Worm (Caenorhabditis elegans) whole organism, mixed stage, embryonic: ENCODE measurements around the gene Y53G8AR.8.

ENCODE experiments used
- M03D4.4 ChIP-seq: sonication (generic microtip); optimal IDR thresholded peaks from 2 replicates; lab custom pipeline; 2017; ENCODE audit warnings: mild to moderate bottlenecking, missing genetic modification characterization, missing compliant biosample characterization
- bed-3 ChIP-seq: fragments of 200-800 bp; sonication (Bioruptor generic); optimal IDR thresholded peaks from 3 replicates; lab custom pipeline; 2018; ENCODE audit warnings: mild to moderate bottlenecking, missing genetic modification characterization, moderate library complexity, missing compliant biosample characterization
- blmp-1 ChIP-seq: fragments of 150-350 bp; optimal IDR thresholded peaks from 2 replicates; lab custom pipeline; 2014; ENCODE audit warnings: missing biosample characterization, missing genetic modification characterization
- ceh-39 ChIP-seq: fragments of 150-350 bp; optimal IDR thresholded peaks from 2 replicates; lab custom pipeline; 2014; ENCODE audit warnings: missing biosample characterization, missing genetic modification characterization
- ceh-43 ChIP-seq: fragments of 200-800 bp; sonication (Bioruptor generic); optimal IDR thresholded peaks from 2 replicates; lab custom pipeline; 2018; ENCODE audit warnings: mild to moderate bottlenecking, missing genetic modification characterization, moderate library complexity, missing compliant biosample characterization
- ceh-83 ChIP-seq: fragments of 200-800 bp; sonication (Bioruptor generic); optimal IDR thresholded peaks from 2 replicates; lab custom pipeline; 2018; ENCODE audit warnings: mild to moderate bottlenecking, missing genetic modification characterization, missing compliant biosample characterization
- ces-1 ChIP-seq: fragments of 150-350 bp; optimal IDR thresholded peaks from 2 replicates; lab custom pipeline; 2014; ENCODE audit warnings: missing biosample characterization, missing genetic modification reagents, missing genetic modification characterization
- cnd-1 ChIP-seq: fragments of 200-800 bp; sonication (Bioruptor generic); optimal IDR thresholded peaks from 2 replicates; lab custom pipeline; 2018; ENCODE audit warnings: mild to moderate bottlenecking, missing genetic modification characterization, missing compliant biosample characterization
- drap-1 ChIP-seq: fragments of 200-800 bp; sonication (Bioruptor generic); optimal IDR thresholded peaks from 3 replicates; lab custom pipeline; 2018; ENCODE audit warnings: mild to moderate bottlenecking, missing genetic modification characterization, missing compliant biosample characterization
- elt-1 ChIP-seq: sonication (generic microtip); optimal IDR thresholded peaks from 2 replicates; lab custom pipeline; 2017; ENCODE audit warnings: missing genetic modification characterization, mild to moderate bottlenecking, missing compliant biosample characterization, antibody characterized with exemption, moderate library complexity, borderline replicate concordance; ENCODE audit not compliant: insufficient read depth
- elt-3 ChIP-seq: fragments of 150-350 bp; optimal IDR thresholded peaks from 2 replicates; lab custom pipeline; 2014; ENCODE audit warnings: missing biosample characterization, missing genetic modification characterization
- ham-2 ChIP-seq: fragments of 200-800 bp; sonication (Bioruptor generic); optimal IDR thresholded peaks from 2 replicates; lab custom pipeline; 2018; ENCODE audit warnings: mild to moderate bottlenecking, missing genetic modification characterization, missing compliant biosample characterization
- hlh-1 ChIP-seq: fragments of 150-350 bp; optimal IDR thresholded peaks from 2 replicates; lab custom pipeline; 2014; ENCODE audit warnings: missing biosample characterization, missing genetic modification reagents, missing genetic modification characterization
- lin-13 ChIP-seq: fragments of 150-350 bp; optimal IDR thresholded peaks from 2 replicates; lab custom pipeline; 2014; ENCODE audit warnings: missing biosample characterization, missing genetic modification characterization
- lin-32 ChIP-seq: fragments of 200-800 bp; sonication (Bioruptor generic); optimal IDR thresholded peaks from 2 replicates; lab custom pipeline; 2018; ENCODE audit warnings: mild to moderate bottlenecking, missing genetic modification characterization, missing compliant biosample characterization
- lsy-2 ChIP-seq: fragments of 150-350 bp; optimal IDR thresholded peaks from 2 replicates; lab custom pipeline; 2014; ENCODE audit warnings: missing biosample characterization, missing genetic modification characterization
- mab-5 ChIP-seq: fragments of 150-350 bp; optimal IDR thresholded peaks from 2 replicates; lab custom pipeline; 2014; ENCODE audit warnings: missing biosample characterization, missing genetic modification characterization
- mep-1 ChIP-seq: fragments of 150-350 bp; optimal IDR thresholded peaks from 2 replicates; lab custom pipeline; 2017; ENCODE audit warnings: missing biosample characterization, missing genetic modification reagents, missing genetic modification characterization, inconsistent platforms
- mls-2 ChIP-seq: sonication (generic microtip); optimal IDR thresholded peaks from 2 replicates; lab custom pipeline; 2016; ENCODE audit warnings: mild to moderate bottlenecking, missing genetic modification characterization, moderate library complexity, missing compliant biosample characterization
- nhr-2 ChIP-seq: fragments of 150-350 bp; optimal IDR thresholded peaks from 2 replicates; lab custom pipeline; 2014; ENCODE audit warnings: missing biosample characterization, missing genetic modification characterization
- nhr-237 ChIP-seq: fragments of 150-350 bp; optimal IDR thresholded peaks from 2 replicates; lab custom pipeline; 2014; ENCODE audit warnings: missing biosample characterization, missing genetic modification characterization
- nhr-28 ChIP-seq: fragments of 150-350 bp; optimal IDR thresholded peaks from 2 replicates; lab custom pipeline; 2014; ENCODE audit warnings: missing biosample characterization, missing genetic modification characterization
- nhr-76 ChIP-seq: sonication (generic microtip); optimal IDR thresholded peaks from 2 replicates; lab custom pipeline; 2017; ENCODE audit warnings: missing biosample characterization, missing genetic modification characterization
- pha-4 ChIP-seq: fragments of 150-350 bp; optimal IDR thresholded peaks from 2 replicates; lab custom pipeline; 2018; ENCODE audit warnings: missing biosample characterization, missing genetic modification reagents, missing genetic modification characterization
- sem-2 ChIP-seq: fragments of 200-800 bp; sonication (Bioruptor generic); optimal IDR thresholded peaks from 2 replicates; lab custom pipeline; 2018; ENCODE audit warnings: mild to moderate bottlenecking, missing genetic modification characterization, missing compliant biosample characterization
- snpc-4 ChIP-seq: fragments of 150-350 bp; optimal IDR thresholded peaks from 2 replicates; lab custom pipeline; 2014; ENCODE audit warnings: missing biosample characterization, missing genetic modification characterization
- sptf-1 ChIP-seq: sonication (generic microtip); optimal IDR thresholded peaks from 2 replicates; lab custom pipeline; 2017; ENCODE audit warnings: mild to moderate bottlenecking, missing genetic modification characterization, moderate library complexity, missing compliant biosample characterization
- tbx-8 ChIP-seq: fragments of 200-800 bp; sonication (Bioruptor generic); optimal IDR thresholded peaks from 2 replicates; lab custom pipeline; 2018; ENCODE audit warnings: mild to moderate bottlenecking, missing genetic modification characterization, moderate library complexity, missing compliant biosample characterization
- unc-120 ChIP-seq: sonication (generic microtip); optimal IDR thresholded peaks from 2 replicates; lab custom pipeline; 2017; ENCODE audit warnings: missing genetic modification characterization, missing compliant biosample characterization; ENCODE audit not compliant: poor library complexity, severe bottlenecking
- unc-39 ChIP-seq: fragments of 150-350 bp; optimal IDR thresholded peaks from 2 replicates; lab custom pipeline; 2014; ENCODE audit warnings: missing biosample characterization, missing genetic modification characterization
- unc-62 ChIP-seq: fragments of 150-350 bp; optimal IDR thresholded peaks from 2 replicates; lab custom pipeline; 2014; ENCODE audit warnings: missing biosample characterization, missing genetic modification reagents, missing genetic modification characterization
- zip-8 ChIP-seq: fragments of 150-350 bp; optimal IDR thresholded peaks from 2 replicates; lab custom pipeline; 2014; ENCODE audit warnings: missing biosample characterization, missing genetic modification characterization
- ztf-11 ChIP-seq: fragments of 150-350 bp; optimal IDR thresholded peaks from 2 replicates; lab custom pipeline; 2014; ENCODE audit warnings: missing biosample characterization, missing genetic modification characterization

Gene Y53G8AR.8

DNA sequence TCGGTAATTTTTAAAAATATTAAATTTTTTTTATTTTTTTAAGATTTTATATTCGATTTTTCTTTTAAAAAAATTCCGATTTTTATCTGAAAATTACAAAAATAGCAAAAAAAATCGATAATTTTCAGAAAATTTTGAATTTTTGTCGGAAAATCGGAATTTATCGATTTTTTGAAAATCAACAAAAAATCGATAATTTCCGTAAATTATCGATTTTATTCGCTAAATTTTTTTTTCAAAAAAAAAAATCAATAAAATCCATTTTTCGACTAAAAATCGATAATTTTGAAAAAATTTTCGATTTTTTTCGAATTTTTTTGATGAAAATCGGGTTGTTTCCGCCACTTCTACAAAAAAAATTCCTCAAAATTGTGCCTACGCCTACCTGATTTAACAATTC lies 51.8 kb downstream of the Y53G8AR.8 start:
- TF ChIP-seq ces-1 (no peak), elt-3 (no peak), lin-13 (tag; lab: Kevin White, UChicago) (no peak), mep-1 (no peak), pha-4 (no peak), unc-120 (tag; lab: Kevin White, UChicago) (no peak), lin-32 (no peak), mab-5 (no peak), bed-3 (GFP tag; lab: Kevin White, UChicago) (no peak), ceh-43 (GFP tag; lab: Kevin White, UChicago) (no peak), elt-1 (no peak), nhr-2 (no peak), snpc-4 (tag; lab: Kevin White, UChicago) (no peak), M03D4.4 (no peak), nhr-76 (no peak), unc-39 (tag; lab: Kevin White, UChicago) (no peak), cnd-1 (tag; lab: Kevin White, UChicago) (no peak), lsy-2 (tag; lab: Kevin White, UChicago) (no peak), hlh-1 (tag; lab: Kevin White, UChicago) (no peak), nhr-28 (tag; lab: Kevin White, UChicago) (no peak)
- TF ChIP-seq, all 35 proteins: peak for 0

ce11 chrIII:3241943-3242342 lies 52.2 kb downstream of the Y53G8AR.8 start:
- TF ChIP-seq snpc-4 (tag; lab: Kevin White, UChicago) (no peak), ces-1 (no peak), unc-62 (GFP tag; lab: Kevin White, UChicago) (no peak), elt-3 (no peak), sptf-1 (no peak), ham-2 (GFP tag; lab: Kevin White, UChicago) (no peak), tbx-8 (no peak), lsy-2 (tag; lab: Kevin White, UChicago) (no peak), ztf-11 (tag; lab: Kevin White, UChicago) (no peak), nhr-237 (no peak), drap-1 (GFP tag; lab: Kevin White, UChicago) (no peak), zip-8 (tag; lab: Kevin White, UChicago) (no peak)

- TF ChIP-seq sem-2 (GFP tag; lab: Kevin White, UChicago) (no peak), ztf-11 (tag; lab: Kevin White, UChicago) (no peak)
Observed at ce11 chrIII:3241361-3241760, 52.8 kb downstream of the Y53G8AR.8 start.

ce11 chrIII:3240893-3241292 lies 53.2 kb downstream of the Y53G8AR.8 start:
- TF ChIP-seq sem-2 (GFP tag; lab: Kevin White, UChicago): no peak
- TF ChIP-seq nhr-28 (tag; lab: Kevin White, UChicago): no peak
- TF ChIP-seq ces-1: no peak
- no peak for TF ChIP-seq bed-3 (GFP tag; lab: Kevin White, UChicago)
- TF ChIP-seq blmp-1 (tag; lab: Kevin White, UChicago): no peak
- TF ChIP-seq ham-2 (GFP tag; lab: Kevin White, UChicago): no peak
- TF ChIP-seq ceh-39 (tag; lab: Kevin White, UChicago): no peak
- TF ChIP-seq drap-1 (GFP tag; lab: Kevin White, UChicago): no peak
- TF ChIP-seq unc-39 (tag; lab: Kevin White, UChicago): no peak
- no peak for TF ChIP-seq cnd-1 (tag; lab: Kevin White, UChicago)
- no peak for TF ChIP-seq ceh-83 (GFP tag; lab: Kevin White, UChicago)
- TF ChIP-seq unc-62 (GFP tag; lab: Kevin White, UChicago): no peak
- TF ChIP-seq nhr-237: no peak
- no peak for TF ChIP-seq nhr-76
- no peak for TF ChIP-seq lin-32
- no peak for TF ChIP-seq snpc-4 (tag; lab: Kevin White, UChicago)
- no peak for TF ChIP-seq mls-2
- no peak for TF ChIP-seq hlh-1 (tag; lab: Kevin White, UChicago)
- TF ChIP-seq sptf-1: no peak
- TF ChIP-seq zip-8 (tag; lab: Kevin White, UChicago): no peak
